Fruit fly (Drosophila melanogaster): ENCODE results near the gene JMJD6.

Gene JMJD6

DNA sequence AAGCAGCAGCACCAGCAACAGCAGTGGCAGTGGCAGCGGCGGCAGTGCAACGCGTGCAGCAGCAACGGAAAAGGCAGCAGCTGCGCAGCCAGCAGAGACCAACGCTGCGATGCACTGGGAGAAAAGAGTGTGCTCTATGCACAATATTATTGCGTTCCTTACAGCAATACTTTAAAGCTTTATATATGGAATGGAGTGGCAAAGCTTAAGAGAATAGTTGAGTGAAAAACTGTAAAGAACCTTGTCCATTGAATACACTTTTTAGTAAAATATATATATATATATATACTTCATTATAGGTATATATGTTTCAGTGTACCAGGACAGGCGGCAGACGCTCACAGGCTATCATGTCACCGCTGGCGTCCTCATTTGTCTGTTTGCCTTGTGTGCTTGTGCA, 37.4 kb downstream of the JMJD6 start (continued):
- 0 out of 2 replicates have a peak, but pooled peaks have one; percentile 27 for TF ChIP-seq CG10959 (GFP tag; IDR thresholded peaks at IDR 0.05)

DNA sequence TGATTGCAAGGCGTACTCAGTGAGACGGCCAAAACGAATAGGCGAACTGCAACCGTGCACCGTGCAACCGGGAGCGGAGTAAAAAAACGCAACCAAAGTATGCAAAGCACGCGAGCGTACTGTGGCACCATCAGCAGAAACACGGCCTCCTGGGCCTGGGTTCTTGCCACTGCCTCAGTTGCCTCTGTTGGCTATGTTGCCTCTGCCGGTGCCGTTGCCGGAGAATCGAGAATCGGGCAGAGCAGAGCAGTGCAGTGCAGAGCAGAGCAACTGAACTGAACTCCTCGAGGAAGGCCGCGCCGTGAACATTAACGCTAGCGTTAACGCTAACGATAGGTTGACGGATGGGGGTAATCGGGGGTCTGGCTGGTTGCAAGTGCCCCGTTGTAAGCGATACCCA, 38.2 kb downstream of the JMJD6 start, which contains the start of gene CG34377:
Gene CG34377 (minus strand): TSS at position 101 of the 400 bp plus-strand sequence.
- no peak for TF ChIP-seq CG17829 (tag; optimal IDR thresholded peaks at IDR 0.05)
- TF ChIP-seq lov (optimal IDR thresholded peaks at IDR 0.05): no peak
- TF ChIP-seq lov (GFP tag; IDR thresholded peaks at IDR 0.05): 0 out of 3 replicates have a peak, but pooled peaks have one; percentile 21

Measured in whole organism, embryonic.